Worm (Caenorhabditis elegans): ENCODE measurements around the gene K11G12.6.

The K11G12.6 gene

DNA sequence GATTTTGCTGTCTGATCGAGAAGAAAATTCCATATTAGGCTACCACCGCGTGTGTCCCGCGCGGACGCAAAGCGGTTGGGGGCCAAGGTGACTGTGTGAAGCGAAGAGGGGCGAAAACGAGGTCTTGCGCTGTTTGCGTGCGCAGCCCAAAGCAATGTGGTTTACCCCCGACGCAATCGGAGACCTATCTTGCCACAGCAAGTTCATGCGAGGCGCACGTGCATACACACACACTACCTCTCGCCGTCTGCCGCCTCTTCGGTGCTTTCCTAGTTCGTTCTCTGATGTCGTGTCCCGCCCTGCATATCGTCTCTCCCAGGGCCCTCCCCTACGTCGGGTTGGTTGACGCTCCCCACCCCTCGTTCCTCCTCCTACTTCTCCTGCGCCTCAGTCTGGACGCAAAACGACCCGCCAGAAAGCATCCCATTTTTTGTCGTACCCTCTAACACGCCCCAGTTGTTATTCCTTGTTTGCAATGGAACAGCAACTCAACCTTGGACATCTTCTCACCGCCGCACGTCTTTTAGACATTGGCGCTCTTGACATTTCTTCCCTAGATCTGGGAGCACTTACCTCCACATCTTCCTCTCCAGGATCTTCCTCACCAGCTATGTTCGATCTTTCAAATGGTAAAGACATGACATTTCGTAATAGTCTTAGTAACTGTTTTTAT, 12.7 kb upstream of the K11G12.6 start, which contains the start of gene mdl-1 (continued):
- peak; percentile 71 for TF ChIP-seq snpc-4 (tag; optimal IDR thresholded peaks at IDR 0.05)

DNA sequence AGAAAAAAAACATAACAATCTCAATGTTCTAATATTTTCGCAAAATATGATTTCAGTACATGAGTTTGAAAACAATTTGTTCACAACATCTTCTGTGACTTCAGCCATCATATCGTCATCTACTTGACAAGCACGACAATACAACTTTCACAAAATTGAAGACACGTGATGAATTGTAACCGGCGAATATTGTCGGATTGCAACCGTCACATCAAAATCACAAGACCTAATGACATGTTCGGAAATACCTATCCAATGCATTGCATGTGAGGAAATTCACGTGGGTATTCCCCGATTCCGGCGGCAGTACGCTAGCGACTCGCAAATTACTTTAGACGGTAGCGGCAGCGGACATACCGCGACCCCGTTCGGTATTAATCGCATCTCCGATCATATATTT, 12.1 kb upstream of the K11G12.6 start:
- TF ChIP-seq ama-1 (optimal IDR thresholded peaks at IDR 0.05) (peak; percentile 57), daf-12 (tag; optimal IDR thresholded peaks at IDR 0.05) (no peak), ZK546.5 (tag; optimal IDR thresholded peaks at IDR 0.05) (no peak), snpc-4 (tag; optimal IDR thresholded peaks at IDR 0.05) (no peak), ceh-82 (tag; optimal IDR thresholded peaks at IDR 0.05) (no peak), nhr-12 (tag; optimal IDR thresholded peaks at IDR 0.05) (no peak), egl-27 (tag; optimal IDR thresholded peaks at IDR 0.05) (no peak), lin-15B (tag; optimal IDR thresholded peaks at IDR 0.05) (no peak), pha-4 (tag; optimal IDR thresholded peaks at IDR 0.05) (no peak), nhr-28 (tag; optimal IDR thresholded peaks at IDR 0.05) (no peak), ceh-16 (tag; optimal IDR thresholded peaks at IDR 0.05) (no peak), unc-39 (tag; optimal IDR thresholded peaks at IDR 0.05) (no peak), egl-5 (tag; optimal IDR thresholded peaks at IDR 0.05) (no peak), tbx-2 (tag; optimal IDR thresholded peaks at IDR 0.05) (no peak), sea-2 (GFP tag; optimal IDR thresholded peaks at IDR 0.05) (no peak), fos-1 (tag; optimal IDR thresholded peaks at IDR 0.05) (no peak), nfya-1 (tag; optimal IDR thresholded peaks at IDR 0.05; ENCODE audit: insufficient read depth) (peak; percentile 47), hmg-11 (tag; optimal IDR thresholded peaks at IDR 0.05) (no peak), nhr-76 (tag; optimal IDR thresholded peaks at IDR 0.05) (no peak), R02D3.7 (tag; optimal IDR thresholded peaks at IDR 0.05) (no peak), nhr-77 (tag; optimal IDR thresholded peaks at IDR 0.05) (no peak), elt-3 (tag; optimal IDR thresholded peaks at IDR 0.05) (peak in 1 of 3 experiments; percentile 23), elt-2 (tag; optimal IDR thresholded peaks at IDR 0.05) (no peak), pqm-1 (tag; optimal IDR thresholded peaks at IDR 0.05) (no peak), fkh-10 (GFP tag; optimal IDR thresholded peaks at IDR 0.05) (no peak), elt-1 (tag; optimal IDR thresholded peaks at IDR 0.05) (no peak), nhr-25 (tag; optimal IDR thresholded peaks at IDR 0.05) (peak; percentile 97), mml-1 (tag; optimal IDR thresholded peaks at IDR 0.05) (peak; percentile 32), nhr-11 (tag; optimal IDR thresholded peaks at IDR 0.05) (no peak), ztf-11 (tag; optimal IDR thresholded peaks at IDR 0.05) (no peak), lin-39 (tag; optimal IDR thresholded peaks at IDR 0.05) (no peak), nhr-43 (tag; optimal IDR thresholded peaks at IDR 0.05; ENCODE audit: poor library complexity, severe bottlenecking) (peak; percentile 95), aly-2 (tag; optimal IDR thresholded peaks at IDR 0.05) (no peak), eor-1 (tag; optimal IDR thresholded peaks at IDR 0.05) (no peak), ceh-28 (tag; optimal IDR thresholded peaks at IDR 0.05) (no peak), lsy-12 (tag; optimal IDR thresholded peaks at IDR 0.05) (no peak), zag-1 (tag; optimal IDR thresholded peaks at IDR 0.05) (no peak), fkh-2 (tag; optimal IDR thresholded peaks at IDR 0.05) (no peak), skn-1 (tag; optimal IDR thresholded peaks at IDR 0.05) (no peak), mdl-1 (tag; optimal IDR thresholded peaks at IDR 0.05) (peak; percentile 66), nhr-237 (tag; optimal IDR thresholded peaks at IDR 0.05) (no peak), unc-62 (GFP tag; optimal IDR thresholded peaks at IDR 0.05) (peak; percentile 79), nhr-23 (tag; optimal IDR thresholded peaks at IDR 0.05) (peak; percentile 96)

ce11 chrX:6740983-6741365, 11.5 kb upstream of the K11G12.6 start:
- peak; percentile 19 for TF ChIP-seq ceh-28 (tag; optimal IDR thresholded peaks at IDR 0.05)
- TF ChIP-seq tbx-2 (tag; optimal IDR thresholded peaks at IDR 0.05), result no peak
- no peak for TF ChIP-seq nhr-12 (tag; optimal IDR thresholded peaks at IDR 0.05)
- peak; percentile 78 for TF ChIP-seq mml-1 (tag; optimal IDR thresholded peaks at IDR 0.05)
- peak; percentile 81 for TF ChIP-seq pha-4 (tag; optimal IDR thresholded peaks at IDR 0.05)
- TF ChIP-seq egl-5 (tag; optimal IDR thresholded peaks at IDR 0.05), result peak; percentile 22
- TF ChIP-seq egl-27 (tag; optimal IDR thresholded peaks at IDR 0.05), result no peak
- peak; percentile 61 for TF ChIP-seq nhr-43 (tag; optimal IDR thresholded peaks at IDR 0.05; ENCODE audit: poor library complexity, severe bottlenecking)
- TF ChIP-seq ZK546.5 (tag; optimal IDR thresholded peaks at IDR 0.05), result no peak
- no peak for TF ChIP-seq elt-2 (tag; optimal IDR thresholded peaks at IDR 0.05)
- no peak for TF ChIP-seq jun-1 (tag; optimal IDR thresholded peaks at IDR 0.05)
- no peak for TF ChIP-seq sea-2 (GFP tag; optimal IDR thresholded peaks at IDR 0.05)
- peak; percentile 76 for TF ChIP-seq nhr-11 (tag; optimal IDR thresholded peaks at IDR 0.05)
